Worm (Caenorhabditis elegans): Measurements from ENCODE around the gene srlf-7.

ce11 chrIV:7175346-7175745, 13.7 kb upstream of the srlf-7 start, which contains the start of gene C42D4.19:
- TF ChIP-seq lin-13 (GFP tag; optimal IDR thresholded peaks at IDR 0.05) (no peak), crh-2 (tag; optimal IDR thresholded peaks at IDR 0.05) (no peak), lsy-2 (tag; optimal IDR thresholded peaks at IDR 0.05) (no peak), unc-62 (GFP tag; optimal IDR thresholded peaks at IDR 0.05) (no peak), ZK546.5 (tag; optimal IDR thresholded peaks at IDR 0.05) (no peak), nhr-129 (tag; optimal IDR thresholded peaks at IDR 0.05) (no peak), nhr-23 (tag; optimal IDR thresholded peaks at IDR 0.05) (no peak)
